Worm (Caenorhabditis elegans): Measurements from ENCODE around the gene C53A5.16.

DNA sequence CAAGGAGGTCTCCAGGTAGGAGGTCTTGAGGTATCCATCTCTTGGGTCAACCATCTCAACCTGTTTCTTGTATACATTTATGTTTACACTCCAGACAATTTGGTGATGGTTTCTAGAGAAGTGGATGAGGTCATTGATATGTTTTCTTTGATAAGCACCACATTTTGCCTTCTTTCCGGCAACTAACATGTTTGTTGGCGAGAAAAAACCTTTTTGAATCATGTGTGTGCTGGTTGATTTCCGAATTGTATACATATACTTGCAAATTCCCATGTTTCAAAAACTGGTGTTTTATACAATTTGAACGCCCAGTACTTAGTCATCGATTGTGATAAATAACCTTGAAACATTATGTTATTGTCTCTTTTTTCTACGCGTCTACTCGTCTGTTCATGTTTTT is 18.3 kb downstream of the C53A5.16 start:
- TF ChIP-seq lin-39 (tag; optimal IDR thresholded peaks at IDR 0.05) (no peak), pqm-1 (tag; optimal IDR thresholded peaks at IDR 0.05) (no peak), egl-27 (tag; optimal IDR thresholded peaks at IDR 0.05) (no peak), snpc-4 (tag; optimal IDR thresholded peaks at IDR 0.05) (no peak), lsy-2 (tag; optimal IDR thresholded peaks at IDR 0.05) (no peak), nhr-85 (tag) (no peak), tbx-2 (tag; optimal IDR thresholded peaks at IDR 0.05) (no peak), jun-1 (tag; optimal IDR thresholded peaks at IDR 0.05) (no peak), unc-86 (tag; optimal IDR thresholded peaks at IDR 0.05) (no peak)

Measured in whole organism, L1 larva.